Fruit fly (Drosophila melanogaster): ENCODE measurements around the gene CG31777.

CG31777 gene

dm6 chr2L:3657349-3658142 lies 49.3 kb downstream of the CG31777 start:
- TF ChIP-seq Hnf4 (GFP tag; optimal IDR thresholded peaks at IDR 0.05): peak; percentile 26
- peak; percentile 33 for TF ChIP-seq fru (GFP tag; optimal IDR thresholded peaks at IDR 0.05)
- TF ChIP-seq usp (GFP tag; optimal IDR thresholded peaks at IDR 0.05): no peak
- peak; percentile 34 for TF ChIP-seq rgr (GFP tag; optimal IDR thresholded peaks at IDR 0.05)
- TF ChIP-seq brk (GFP tag; optimal IDR thresholded peaks at IDR 0.05): peak; percentile 19
- TF ChIP-seq Sp1 (GFP tag; optimal IDR thresholded peaks at IDR 0.05): no peak
- TF ChIP-seq Vsx2 (GFP tag; optimal IDR thresholded peaks at IDR 0.05; ENCODE audit: partially characterized antibody): no peak
- no peak for TF ChIP-seq dsf (GFP tag; optimal IDR thresholded peaks at IDR 0.05; ENCODE audit: borderline replicate concordance)
- no peak for TF ChIP-seq Hr78 (GFP tag; optimal IDR thresholded peaks at IDR 0.05)
- peak; percentile 45 for TF ChIP-seq h (GFP tag; optimal IDR thresholded peaks at IDR 0.05)
- TF ChIP-seq tai (GFP tag; optimal IDR thresholded peaks at IDR 0.05): peak; percentile 46
- TF ChIP-seq pan (optimal IDR thresholded peaks at IDR 0.05): no peak
- TF ChIP-seq ey (GFP tag; optimal IDR thresholded peaks at IDR 0.05): peak; percentile 43
- no peak for TF ChIP-seq sage (GFP tag; optimal IDR thresholded peaks at IDR 0.05)
- peak; percentile 26 for TF ChIP-seq dmrt93B (GFP tag; optimal IDR thresholded peaks at IDR 0.05)
- peak; percentile 60 for TF ChIP-seq CrebA (GFP tag; optimal IDR thresholded peaks at IDR 0.05; ENCODE audit: borderline replicate concordance)
- TF ChIP-seq br (GFP tag; optimal IDR thresholded peaks at IDR 0.05): no peak
- no peak for TF ChIP-seq lola (GFP tag; optimal IDR thresholded peaks at IDR 0.05)
- TF ChIP-seq Myc (optimal IDR thresholded peaks at IDR 0.05): peak; percentile 90
- no peak for TF ChIP-seq Mio (GFP tag; optimal IDR thresholded peaks at IDR 0.05)
- no peak for TF ChIP-seq Dif (GFP tag; optimal IDR thresholded peaks at IDR 0.05; ENCODE audit: partially characterized antibody)
- no peak for TF ChIP-seq sv (GFP tag; optimal IDR thresholded peaks at IDR 0.05)
- TF ChIP-seq dl (GFP tag; optimal IDR thresholded peaks at IDR 0.05; ENCODE audit: insufficient read depth in 1 of 2, partially characterized antibody in 2 of 2): no peak
- TF ChIP-seq foxo (GFP tag; optimal IDR thresholded peaks at IDR 0.05): peak in 1 of 2 experiments; percentile 63
- no peak for TF ChIP-seq CG32264 (GFP tag; optimal IDR thresholded peaks at IDR 0.05)
- no peak for TF ChIP-seq Jra (GFP tag; optimal IDR thresholded peaks at IDR 0.05)
- TF ChIP-seq woc (GFP tag; optimal IDR thresholded peaks at IDR 0.05): no peak
- TF ChIP-seq Rel (GFP tag; optimal IDR thresholded peaks at IDR 0.05): no peak
- no peak for TF ChIP-seq Rel (tag; optimal IDR thresholded peaks at IDR 0.05)
- peak; percentile 7 for TF ChIP-seq OdsH (GFP tag; optimal IDR thresholded peaks at IDR 0.05)
- no peak for TF ChIP-seq psq (GFP tag; optimal IDR thresholded peaks at IDR 0.05)
- no peak for TF ChIP-seq N (GFP tag; optimal IDR thresholded peaks at IDR 0.05)
- TF ChIP-seq jim (GFP tag; optimal IDR thresholded peaks at IDR 0.05): no peak
- TF ChIP-seq CG9705 (GFP tag; optimal IDR thresholded peaks at IDR 0.05): no peak
- TF ChIP-seq HLH106 (tag; optimal IDR thresholded peaks at IDR 0.05): peak; percentile 50
- TF ChIP-seq Dfd (GFP tag; optimal IDR thresholded peaks at IDR 0.05): no peak
- TF ChIP-seq Abd-B (GFP tag; optimal IDR thresholded peaks at IDR 0.05): no peak
- TF ChIP-seq GATAd (GFP tag; optimal IDR thresholded peaks at IDR 0.05): no peak
- TF ChIP-seq Hr83 (GFP tag; optimal IDR thresholded peaks at IDR 0.05; ENCODE audit: poor library complexity, severe bottlenecking): no peak

- TF ChIP-seq usp (GFP tag; optimal IDR thresholded peaks at IDR 0.05) (no peak), foxo (GFP tag; optimal IDR thresholded peaks at IDR 0.05) (no peak), fru (GFP tag; optimal IDR thresholded peaks at IDR 0.05) (peak; percentile 14), Myc (optimal IDR thresholded peaks at IDR 0.05) (no peak)
Measured at dm6 chr2L:3656667-3657066, 50.2 kb downstream of the CG31777 start, which contains the start of gene for. Gene for, minus strand, starts transcription at chr2L:3656953.

All from whole organism, wandering third instar larva.